Worm (Caenorhabditis elegans) whole organism, L2 larva: ENCODE data around the gene clec-7.

Source experiments
- ceh-16 ChIP-seq: fragments of 150-350 bp; optimal IDR thresholded peaks from 2 replicates; lab custom pipeline; 2014; ENCODE audit warnings: missing biosample characterization, missing genetic modification characterization
- unc-55 ChIP-seq: fragments of 150-350 bp; sonication (generic microtip); optimal IDR thresholded peaks from 3 replicates; lab custom pipeline; 2014; ENCODE audit warnings: missing biosample characterization, missing genetic modification reagents, missing genetic modification characterization
- ztf-11 ChIP-seq: sonication (generic microtip); optimal IDR thresholded peaks from 2 replicates; lab custom pipeline; 2017; ENCODE audit warnings: missing biosample characterization, missing genetic modification characterization

DNA sequence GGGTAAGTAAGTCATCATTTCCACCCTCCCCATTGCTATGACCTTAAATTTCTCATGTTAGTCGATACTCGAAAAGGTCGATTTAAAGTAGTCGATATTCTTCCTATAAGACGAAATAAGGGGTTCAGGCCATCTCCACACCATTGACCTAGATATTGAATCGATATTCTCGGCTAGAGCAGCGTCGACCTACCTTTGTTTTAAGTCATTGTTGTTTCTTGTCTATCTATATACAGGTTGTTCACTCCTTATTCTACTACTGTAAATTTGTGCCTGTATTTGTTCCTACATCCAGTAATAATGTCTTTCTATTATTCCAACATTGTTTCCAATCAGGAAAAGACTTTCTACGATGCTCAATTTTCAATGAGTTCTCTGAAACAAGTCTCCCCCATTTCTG lies 1.3 kb upstream of the clec-7 start, which contains the start of gene F10G2.4:
- TF ChIP-seq ceh-16 (tag; lab: Kevin White, UChicago) (no peak), ztf-11 (tag; lab: Kevin White, UChicago) (no peak), unc-55 (GFP tag; lab: Kevin White, UChicago) (no peak)
